Worm (Caenorhabditis elegans): ENCODE results near the gene snpn-1.

- no peak for TF ChIP-seq blmp-1 (tag; optimal IDR thresholded peaks at IDR 0.05; ENCODE audit: insufficient read depth)
- TF ChIP-seq egl-27 (tag; optimal IDR thresholded peaks at IDR 0.05) = no peak
- TF ChIP-seq ama-1 (optimal IDR thresholded peaks at IDR 0.05) = no peak
- TF ChIP-seq nhr-237 (tag; optimal IDR thresholded peaks at IDR 0.05) = no peak
- TF ChIP-seq nhr-11 (tag; optimal IDR thresholded peaks at IDR 0.05) = no peak
- no peak for TF ChIP-seq unc-62 (GFP tag; optimal IDR thresholded peaks at IDR 0.05)
- TF ChIP-seq lin-39 (tag; optimal IDR thresholded peaks at IDR 0.05) = no peak
- TF ChIP-seq Y55F3AM.14 (GFP tag; optimal IDR thresholded peaks at IDR 0.05) = no peak
- no peak for TF ChIP-seq mab-5 (tag; optimal IDR thresholded peaks at IDR 0.05)
- TF ChIP-seq snpc-4 (tag; optimal IDR thresholded peaks at IDR 0.05) = no peak
- TF ChIP-seq unc-39 (tag; optimal IDR thresholded peaks at IDR 0.05) = no peak
- TF ChIP-seq zag-1 (tag; optimal IDR thresholded peaks at IDR 0.05) = no peak
- no peak for TF ChIP-seq crh-2 (tag; optimal IDR thresholded peaks at IDR 0.05)
- TF ChIP-seq ceh-82 (tag; optimal IDR thresholded peaks at IDR 0.05) = no peak
Measured at ce11 chrIV:5101945-5102344, 11.1 kb upstream of the snpn-1 start.
